Fruit fly (Drosophila melanogaster) whole organism, embryonic: ENCODE measurements around the gene CG17027.

ENCODE experiments used
- BEAF-32 ChIP-seq: fragments of 200-800 bp; sonication (Bioruptor generic); optimal IDR thresholded peaks from 3 replicates; lab custom pipeline; 2017; ENCODE audit warnings: missing biosample characterization, missing genetic modification characterization, mild to moderate bottlenecking, moderate library complexity, missing genetic modification reagents
- CG10565 ChIP-seq: fragments of 200-800 bp; sonication (Bioruptor generic); optimal IDR thresholded peaks from 3 replicates; lab custom pipeline; 2016; ENCODE audit warnings: missing biosample characterization, mild to moderate bottlenecking, missing genetic modification characterization
- CG11398 ChIP-seq: fragments of 200-800 bp; sonication (Bioruptor generic); optimal IDR thresholded peaks from 2 replicates; lab custom pipeline; 2016; ENCODE audit warnings: missing biosample characterization, missing genetic modification characterization
- CG11504 ChIP-seq: fragments of 200-800 bp; sonication (Bioruptor generic); optimal IDR thresholded peaks from 3 replicates; lab custom pipeline; 2019; ENCODE audit warnings: missing biosample characterization, mild to moderate bottlenecking, missing genetic modification characterization, moderate library complexity
- CG13624 ChIP-seq: fragments of 200-800 bp; sonication (Bioruptor generic); optimal IDR thresholded peaks from 2 replicates; lab custom pipeline; 2016; ENCODE audit warnings: missing biosample characterization, missing genetic modification characterization
- CG13775 ChIP-seq: fragments of 200-800 bp; sonication (Bioruptor generic); optimal IDR thresholded peaks from 3 replicates; lab custom pipeline; 2017; ENCODE audit warnings: missing biosample characterization, mild to moderate bottlenecking, missing genetic modification characterization
- CG15269 ChIP-seq: fragments of 200-800 bp; sonication (Bioruptor generic); optimal IDR thresholded peaks from 2 replicates; lab custom pipeline; 2018; ENCODE audit warnings: missing biosample characterization, mild to moderate bottlenecking, missing genetic modification characterization, moderate library complexity
- CG17186 ChIP-seq: fragments of 200-800 bp; sonication (Bioruptor generic); optimal IDR thresholded peaks from 3 replicates; lab custom pipeline; 2017; ENCODE audit warnings: missing biosample characterization, missing genetic modification reagents, missing genetic modification characterization
- CG17328 ChIP-seq: fragments of 200-800 bp; sonication (Bioruptor generic); IDR thresholded peaks from 2 replicates; pipeline ENCODE4 v1.3.6; 2022; ENCODE audit warnings: missing biosample characterization, missing genetic modification characterization
- CG17359 ChIP-seq: fragments of 200-800 bp; sonication (Bioruptor generic); optimal IDR thresholded peaks from 3 replicates; lab custom pipeline; 2018; ENCODE audit warnings: missing biosample characterization, mild to moderate bottlenecking, missing genetic modification characterization, moderate library complexity
- CG1832 ChIP-seq: fragments of 200-800 bp; sonication (Bioruptor generic); optimal IDR thresholded peaks from 2 replicates; lab custom pipeline; 2017; ENCODE audit warnings: missing biosample characterization, mild to moderate bottlenecking, missing genetic modification characterization, inconsistent platforms
- CG2120 ChIP-seq: fragments of 200-800 bp; sonication (Bioruptor generic); optimal IDR thresholded peaks from 3 replicates; lab custom pipeline; 2016; ENCODE audit warnings: missing biosample characterization, missing genetic modification characterization
- CG2199 ChIP-seq: fragments of 200-800 bp; sonication (Bioruptor generic); IDR thresholded peaks from 3 replicates; pipeline ENCODE4 v1.3.6; 2022; ENCODE audit warnings: missing biosample characterization, missing genetic modification characterization
- CG2712 ChIP-seq: fragments of 200-800 bp; optimal IDR thresholded peaks from 3 replicates; lab custom pipeline; 2019; ENCODE audit warnings: missing biosample characterization, mild to moderate bottlenecking, missing genetic modification characterization, moderate library complexity
- CG3281 ChIP-seq: fragments of 200-800 bp; sonication (Bioruptor generic); optimal IDR thresholded peaks from 3 replicates; lab custom pipeline; 2017; ENCODE audit warnings: missing biosample characterization, mild to moderate bottlenecking, missing genetic modification characterization
- CG3847 ChIP-seq: fragments of 200-800 bp; sonication (Bioruptor generic); IDR thresholded peaks from 2 replicates; pipeline ENCODE4 v1.3.6; 2022; ENCODE audit warnings: missing biosample characterization, missing genetic modification characterization
- CG43689 ChIP-seq: fragments of 200-800 bp; sonication (Bioruptor generic); IDR thresholded peaks from 2 replicates; pipeline ENCODE4 v1.3.6; 2022; ENCODE audit warnings: missing biosample characterization, missing genetic modification characterization
- CG9437 ChIP-seq: fragments of 200-800 bp; sonication (Bioruptor generic); optimal IDR thresholded peaks from 2 replicates; lab custom pipeline; 2018; ENCODE audit warnings: missing biosample characterization, mild to moderate bottlenecking, missing genetic modification characterization
- Dp ChIP-seq: fragments of 200-800 bp; sonication (Bioruptor generic); optimal IDR thresholded peaks from 2 replicates; lab custom pipeline; 2018; ENCODE audit warnings: missing biosample characterization, mild to moderate bottlenecking, missing genetic modification characterization, moderate library complexity
- Fer2 ChIP-seq: fragments of 200-800 bp; sonication (Bioruptor generic); optimal IDR thresholded peaks from 2 replicates; lab custom pipeline; 2018; ENCODE audit warnings: missing biosample characterization, mild to moderate bottlenecking, missing genetic modification characterization, moderate library complexity
- GATAe ChIP-seq: fragments of 200-800 bp; sonication (Bioruptor generic); conservative IDR thresholded peaks from 2 replicates; pipeline ENCODE4 v1.3.6; 2022; ENCODE audit warnings: missing biosample characterization, missing genetic modification characterization
- HHEX ChIP-seq: fragments of 200-800 bp; sonication (Bioruptor generic); optimal IDR thresholded peaks from 3 replicates; lab custom pipeline; 2017; ENCODE audit warnings: missing biosample characterization, mild to moderate bottlenecking, missing genetic modification characterization, missing genetic modification reagents
- Hand ChIP-seq: fragments of 200-800 bp; sonication (Bioruptor generic); optimal IDR thresholded peaks from 2 replicates; lab custom pipeline; 2017; ENCODE audit warnings: mild to moderate bottlenecking, missing biosample characterization, missing genetic modification reagents, missing genetic modification characterization
- Jarid2 ChIP-seq: fragments of 200-800 bp; sonication (Bioruptor generic); optimal IDR thresholded peaks from 3 replicates; lab custom pipeline; 2017; ENCODE audit warnings: mild to moderate bottlenecking, missing biosample characterization, missing genetic modification reagents, missing genetic modification characterization
- Lpt ChIP-seq: fragments of >200 bp; optimal IDR thresholded peaks from 2 replicates; lab custom pipeline; 2018; ENCODE audit warnings: missing biosample characterization, missing genetic modification characterization
- Oli ChIP-seq: fragments of 200-800 bp; sonication (Bioruptor generic); optimal IDR thresholded peaks from 2 replicates; lab custom pipeline; 2018; ENCODE audit warnings: missing biosample characterization, mild to moderate bottlenecking, missing genetic modification characterization, moderate library complexity
- Ptx1 ChIP-seq: fragments of 200-800 bp; sonication (Bioruptor generic); IDR thresholded peaks from 2 replicates; pipeline ENCODE4 v1.3.6; 2022; ENCODE audit warnings: missing biosample characterization, missing genetic modification characterization
- Sin3A ChIP-seq: fragments of >200 bp; optimal IDR thresholded peaks from 2 replicates; lab custom pipeline; 2018
- Xrp1 ChIP-seq: fragments of 200-800 bp; sonication (Bioruptor generic); IDR thresholded peaks from 2 replicates; pipeline ENCODE4 v1.3.6; 2022; ENCODE audit warnings: missing biosample characterization, missing genetic modification characterization
- amos ChIP-seq: fragments of 200-800 bp; sonication (Bioruptor generic); IDR thresholded peaks from 2 replicates; pipeline ENCODE4 v1.3.6; 2022; ENCODE audit warnings: missing biosample characterization, missing genetic modification characterization; ENCODE audit not compliant: partially characterized antibody
- bsh ChIP-seq, 2 experiments: fragments of 200-800 bp; sonication (Bioruptor generic); optimal IDR thresholded peaks; 2 replicates each; lab custom pipeline; 2017 to 2018; ENCODE audit warnings: mild to moderate bottlenecking in 2 of 2, missing biosample characterization in 2 of 2, missing genetic modification characterization in 2 of 2, moderate library complexity in 1 of 2
- cwo ChIP-seq: fragments of 200-800 bp; sonication (Bioruptor generic); optimal IDR thresholded peaks from 3 replicates; lab custom pipeline; 2017; ENCODE audit warnings: missing biosample characterization, missing genetic modification characterization, mild to moderate bottlenecking, moderate library complexity, missing genetic modification reagents
- dmrt11E ChIP-seq: fragments of 200-800 bp; sonication (Bioruptor generic); optimal IDR thresholded peaks from 3 replicates; lab custom pipeline; 2018; ENCODE audit warnings: missing biosample characterization, mild to moderate bottlenecking, missing genetic modification characterization, moderate library complexity
- dmrt99B ChIP-seq: fragments of 200-800 bp; sonication (Bioruptor generic); optimal IDR thresholded peaks from 2 replicates; lab custom pipeline; 2018; ENCODE audit warnings: missing biosample characterization, mild to moderate bottlenecking, missing genetic modification characterization, moderate library complexity
- emc ChIP-seq: fragments of 200-800 bp; sonication (Bioruptor generic); optimal IDR thresholded peaks from 2 replicates; lab custom pipeline; 2016; ENCODE audit warnings: missing biosample characterization, missing genetic modification characterization
- exex ChIP-seq: fragments of 200-800 bp; sonication (Bioruptor generic); optimal IDR thresholded peaks from 4 replicates; lab custom pipeline; 2018; ENCODE audit warnings: missing biosample characterization, mild to moderate bottlenecking, missing genetic modification characterization, moderate library complexity
- fd102C ChIP-seq: fragments of 200-800 bp; sonication (Bioruptor generic); optimal IDR thresholded peaks from 2 replicates; lab custom pipeline; 2018; ENCODE audit warnings: missing biosample characterization, mild to moderate bottlenecking, missing genetic modification characterization, moderate library complexity
- gro ChIP-seq: fragments of 200-800 bp; sonication (Bioruptor generic); optimal IDR thresholded peaks from 2 replicates; lab custom pipeline; 2016; ENCODE audit warnings: missing biosample characterization, missing genetic modification characterization
- ham ChIP-seq: fragments of 200-800 bp; sonication (Bioruptor generic); IDR thresholded peaks from 2 replicates; pipeline ENCODE4 v1.3.6; 2022; ENCODE audit warnings: missing biosample characterization, missing genetic modification characterization
- hb ChIP-seq: fragments of 200-800 bp; sonication (Bioruptor generic); IDR thresholded peaks from 3 replicates; pipeline ENCODE4 v1.3.6; 2022; ENCODE audit warnings: missing biosample characterization, missing genetic modification characterization; ENCODE audit not compliant: partially characterized antibody
- hth ChIP-seq: fragments of >200 bp; optimal IDR thresholded peaks from 2 replicates; lab custom pipeline; 2017; ENCODE audit warnings: inconsistent platforms
- nau ChIP-seq: fragments of 200-800 bp; sonication (Bioruptor generic); optimal IDR thresholded peaks from 3 replicates; lab custom pipeline; 2017; ENCODE audit warnings: missing biosample characterization, mild to moderate bottlenecking, missing genetic modification characterization, missing genetic modification reagents
- nmo ChIP-seq: fragments of 200-800 bp; sonication (Bioruptor generic); optimal IDR thresholded peaks from 2 replicates; lab custom pipeline; 2018; ENCODE audit warnings: missing biosample characterization, mild to moderate bottlenecking, missing genetic modification characterization, moderate library complexity
- pan ChIP-seq, 4 experiments: fragments of >200 bp in 3 of 4; fragments of 200-800 bp in 1 of 4; sonication (Bioruptor generic) in 1 of 4; optimal IDR thresholded peaks in 3 of 4; IDR thresholded peaks in 1 of 4; 2 replicates each; pipeline versions ENCODE4 v1.3.6 to Lab custom; 2017 to 2022; ENCODE audit warnings: missing biosample characterization in 2 of 4, missing genetic modification characterization in 2 of 4, mixed read lengths in 1 of 4
- row ChIP-seq: fragments of 200-800 bp; sonication (Bioruptor generic); IDR thresholded peaks from 3 replicates; pipeline ENCODE4 v1.3.6; 2022; ENCODE audit warnings: missing biosample characterization, missing genetic modification characterization
- yki ChIP-seq: fragments of >200 bp; optimal IDR thresholded peaks from 3 replicates; lab custom pipeline; 2018

CG17027 gene

dm6 chr3L:16012315-16012950, 32.5 kb downstream of the CG17027 start (continued):
- TF ChIP-seq CG1832: no peak

- TF ChIP-seq CG17359 (no peak), CG11398 (GFP tag; lab: Kevin White, UChicago) (no peak), CG43689 (GFP tag; lab: Robert Waterston, UW) (no peak), CG10565 (GFP tag; lab: Kevin White, UChicago) (no peak), GATAe (GFP tag; lab: Robert Waterston, UW) (no peak), pan (optimal IDR thresholded peaks at IDR 0.05; lab: Kevin White, UChicago) (no peak), pan (GFP tag; optimal IDR thresholded peaks at IDR 0.05 in 1 of 2, IDR thresholded peaks at IDR 0.05 in 1 of 2) (no peak), Dp (GFP tag; lab: Kevin White, UChicago) (no peak), Fer2 (tag; lab: Kevin White, UChicago) (no peak), CG2712 (tag; lab: Kevin White, UChicago) (peak; percentile 70), Hand (GFP tag; lab: Kevin White, UChicago) (no peak), CG2120 (no peak), HHEX (GFP tag; lab: Kevin White, UChicago) (no peak), CG11504 (tag; lab: Kevin White, UChicago) (peak; percentile 68), nau (GFP tag; lab: Kevin White, UChicago) (no peak), fd102C (GFP tag; lab: Kevin White, UChicago) (no peak), ham (GFP tag; lab: Robert Waterston, UW) (no peak), Jarid2 (GFP tag; lab: Kevin White, UChicago) (no peak), BEAF-32 (no peak), Lpt (no peak), dmrt99B (tag; lab: Kevin White, UChicago) (peak; percentile 39), CG9437 (GFP tag; lab: Kevin White, UChicago) (peak; percentile 15), Xrp1 (GFP tag; lab: Robert Waterston, UW) (0 out of 2 replicates have a peak, but pooled peaks have one; percentile 13), CG13624 (no peak), Sin3A (lab: Kevin White, UChicago) (no peak), CG17328 (GFP tag; lab: Robert Waterston, UW) (no peak), gro (GFP tag; lab: Kevin White, UChicago) (peak; percentile 9), exex (no peak), yki (lab: Kevin White, UChicago) (no peak), CG15269 (tag; lab: Kevin White, UChicago) (peak; percentile 42), bsh (GFP tag; optimal IDR thresholded peaks at IDR 0.05; lab: Kevin White, UChicago) (peak in 1 of 2 experiments; percentile 3), CG3847 (no peak), Oli (tag; lab: Kevin White, UChicago) (peak; percentile 28), CG2199 (no peak), Ptx1 (no peak), CG3281 (no peak), amos (no peak), CG13775 (no peak), emc (GFP tag; lab: Kevin White, UChicago) (no peak), hth (no peak), hb (no peak), row (0 out of 3 replicates have a peak, but pooled peaks have one; percentile 22), nmo (GFP tag; lab: Kevin White, UChicago) (peak; percentile 46), dmrt11E (tag; lab: Kevin White, UChicago) (peak; percentile 60), CG17186 (GFP tag; lab: Kevin White, UChicago) (no peak), cwo (GFP tag; lab: Kevin White, UChicago) (no peak)
Measured at dm6 chr3L:16013198-16013982, 33.5 kb downstream of the CG17027 start.
